Worm (Caenorhabditis elegans) whole organism, young adult: ENCODE results near the gene B0513.4.

Experiments
- B0019.2 ChIP-seq: fragments of 200-800 bp; sonication (Bioruptor generic); conservative IDR thresholded peaks from 2 replicates; pipeline ENCODE4 v1.3.6; 2022; ENCODE audit warnings: missing genetic modification reagents, missing genetic modification characterization, missing compliant biosample characterization
- C17E4.6 ChIP-seq: fragments of 200-800 bp; sonication (Bioruptor generic); IDR thresholded peaks from 2 replicates; pipeline ENCODE4 v1.3.6; 2022; ENCODE audit warnings: missing genetic modification reagents, missing genetic modification characterization, missing compliant biosample characterization
- F10E7.11 ChIP-seq: sonication (generic microtip); optimal IDR thresholded peaks from 2 replicates; lab custom pipeline; 2017; ENCODE audit warnings: mild to moderate bottlenecking, missing genetic modification characterization, moderate library complexity, missing compliant biosample characterization
- F22D6.2 ChIP-seq: sonication (generic microtip); optimal IDR thresholded peaks from 2 replicates; lab custom pipeline; 2016; ENCODE audit warnings: mild to moderate bottlenecking, missing genetic modification characterization, missing compliant biosample characterization
- F23B12.7 ChIP-seq: sonication (generic microtip); optimal IDR thresholded peaks from 2 replicates; lab custom pipeline; 2017; ENCODE audit warnings: missing genetic modification characterization, mild to moderate bottlenecking, missing compliant biosample characterization, antibody characterized with exemption, moderate library complexity; ENCODE audit not compliant: insufficient read depth
- F37B4.10 ChIP-seq: fragments of 200-800 bp; sonication (Bioruptor generic); IDR thresholded peaks from 2 replicates; pipeline ENCODE4 v1.3.6; 2022; ENCODE audit warnings: missing genetic modification characterization, missing compliant biosample characterization
- F55B11.4 ChIP-seq: sonication (generic microtip); optimal IDR thresholded peaks from 2 replicates; lab custom pipeline; 2016; ENCODE audit warnings: missing compliant biosample characterization, missing genetic modification characterization, borderline replicate concordance; ENCODE audit not compliant: insufficient read depth
- K12H6.12 ChIP-seq: fragments of 200-800 bp; sonication (Bioruptor generic); optimal IDR thresholded peaks from 2 replicates; lab custom pipeline; 2018; ENCODE audit warnings: mild to moderate bottlenecking, missing genetic modification characterization, missing compliant biosample characterization
- Y79H2A.3 ChIP-seq: fragments of 200-800 bp; sonication (Bioruptor generic); conservative IDR thresholded peaks from 2 replicates; pipeline ENCODE4 v1.3.6; 2022; ENCODE audit warnings: missing genetic modification reagents, missing genetic modification characterization, missing compliant biosample characterization
- ZK185.1 ChIP-seq: sonication (generic microtip); optimal IDR thresholded peaks from 2 replicates; lab custom pipeline; 2016; ENCODE audit warnings: mild to moderate bottlenecking, missing genetic modification characterization, missing compliant biosample characterization; ENCODE audit not compliant: poor library complexity, severe bottlenecking
- atf-7 ChIP-seq: sonication (generic microtip); optimal IDR thresholded peaks from 2 replicates; lab custom pipeline; 2017; ENCODE audit warnings: mild to moderate bottlenecking, missing genetic modification characterization, missing compliant biosample characterization
- attf-5 ChIP-seq: fragments of 200-800 bp; sonication (Bioruptor generic); optimal IDR thresholded peaks from 2 replicates; lab custom pipeline; 2018; ENCODE audit warnings: mild to moderate bottlenecking, missing genetic modification characterization, missing compliant biosample characterization
- bed-2 ChIP-seq: fragments of 200-800 bp; sonication (Bioruptor generic); IDR thresholded peaks from 2 replicates; pipeline ENCODE4 v1.3.6; 2022; ENCODE audit warnings: missing genetic modification reagents, missing genetic modification characterization, missing compliant biosample characterization
- cebp-1 ChIP-seq, 2 experiments: fragments of 200-800 bp in 1 of 2; sonication (Bioruptor generic) in 1 of 2; sonication (generic microtip) in 1 of 2; IDR thresholded peaks in 1 of 2; optimal IDR thresholded peaks in 1 of 2; 2 replicates each; pipeline versions ENCODE4 v1.3.6 to Lab custom; 2017 to 2022; ENCODE audit warnings: missing compliant biosample characterization in 2 of 2, missing genetic modification characterization in 2 of 2, mild to moderate bottlenecking in 1 of 2, missing genetic modification reagents in 1 of 2, moderate library complexity in 1 of 2
- ceh-58 ChIP-seq: fragments of 200-800 bp; sonication (Bioruptor generic); IDR thresholded peaks from 2 replicates; pipeline ENCODE4 v1.3.6; 2022; ENCODE audit warnings: missing genetic modification characterization, missing compliant biosample characterization
- ceh-79 ChIP-seq: sonication (generic microtip); optimal IDR thresholded peaks from 2 replicates; lab custom pipeline; 2017; ENCODE audit warnings: mild to moderate bottlenecking, missing genetic modification characterization, missing compliant biosample characterization
- ceh-91 ChIP-seq: fragments of 200-800 bp; sonication (Bioruptor generic); IDR thresholded peaks from 2 replicates; pipeline ENCODE4 v1.3.6; 2022; ENCODE audit warnings: missing genetic modification reagents, missing genetic modification characterization, missing compliant biosample characterization
- die-1 ChIP-seq: sonication (generic microtip); optimal IDR thresholded peaks from 2 replicates; lab custom pipeline; 2016; ENCODE audit warnings: missing genotype, mild to moderate bottlenecking, missing genetic modification characterization, missing compliant biosample characterization
- dox-1 ChIP-seq: fragments of 200-800 bp; sonication (Bioruptor generic); IDR thresholded peaks from 2 replicates; pipeline ENCODE4 v1.3.6; 2022; ENCODE audit warnings: missing genetic modification reagents, missing genetic modification characterization, missing compliant biosample characterization
- dpl-1 ChIP-seq: fragments of 150-350 bp; optimal IDR thresholded peaks from 2 replicates; lab custom pipeline; 2014; ENCODE audit warnings: missing biosample characterization, missing genetic modification reagents, missing genetic modification characterization
- ets-4 ChIP-seq: fragments of 200-800 bp; sonication (Bioruptor generic); optimal IDR thresholded peaks from 2 replicates; lab custom pipeline; 2018; ENCODE audit warnings: mild to moderate bottlenecking, missing genetic modification characterization, missing compliant biosample characterization
- lin-40 ChIP-seq: sonication (generic microtip); optimal IDR thresholded peaks from 2 replicates; lab custom pipeline; 2016; ENCODE audit warnings: missing genetic modification characterization, mild to moderate bottlenecking, missing compliant biosample characterization, missing genotype, missing genetic modification reagents
- lin-54 ChIP-seq: fragments of 200-800 bp; sonication (Bioruptor generic); optimal IDR thresholded peaks from 2 replicates; lab custom pipeline; 2018; ENCODE audit warnings: mild to moderate bottlenecking, missing genetic modification characterization, missing compliant biosample characterization
- madf-10 ChIP-seq: sonication (generic microtip); optimal IDR thresholded peaks from 2 replicates; lab custom pipeline; 2016; ENCODE audit warnings: mild to moderate bottlenecking, missing genetic modification characterization, missing compliant biosample characterization
- nhr-120 ChIP-seq: fragments of 200-800 bp; sonication (Bioruptor generic); IDR thresholded peaks from 2 replicates; pipeline ENCODE4 v1.3.6; 2022; ENCODE audit warnings: missing genetic modification characterization, missing compliant biosample characterization
- pbrm-1 ChIP-seq: fragments of 200-800 bp; sonication (Bioruptor generic); IDR thresholded peaks from 2 replicates; pipeline ENCODE4 v1.3.6; 2022; ENCODE audit warnings: missing genetic modification reagents, missing genetic modification characterization, missing compliant biosample characterization
- rec-8 ChIP-seq, 2 experiments: sonication (generic microtip); optimal IDR thresholded peaks; 2 replicates each; lab custom pipeline; 2016; ENCODE audit warnings: mild to moderate bottlenecking in 2 of 2, missing genetic modification characterization in 2 of 2, missing genetic modification reagents in 2 of 2, missing genotype in 2 of 2, missing biosample characterization in 1 of 2, missing compliant biosample characterization in 1 of 2, moderate library complexity in 1 of 2
- sea-2 ChIP-seq: fragments of 200-800 bp; sonication (Bioruptor generic); IDR thresholded peaks from 2 replicates; pipeline ENCODE4 v1.3.6; 2022; ENCODE audit warnings: missing genetic modification characterization, missing compliant biosample characterization
- snpc-4 ChIP-seq, 5 experiments: fragments of 150-350 bp in 1 of 5; sonication (generic microtip) in 4 of 5; optimal IDR thresholded peaks; 2 replicates each; lab custom pipeline; 2014 to 2018; ENCODE audit warnings: missing genetic modification characterization in 5 of 5, missing biosample characterization in 3 of 5, antibody characterized with exemption in 2 of 5, mild to moderate bottlenecking in 2 of 5, missing compliant biosample characterization in 2 of 5, missing genotype in 2 of 5, moderate library complexity in 2 of 5, missing genetic modification reagents in 1 of 5
- sptf-2 ChIP-seq: fragments of 200-800 bp; sonication (Bioruptor generic); optimal IDR thresholded peaks from 2 replicates; lab custom pipeline; 2018; ENCODE audit warnings: mild to moderate bottlenecking, missing genetic modification characterization, missing compliant biosample characterization
- tbp1 ChIP-seq: fragments of 200-800 bp; sonication (Bioruptor generic); optimal IDR thresholded peaks from 2 replicates; lab custom pipeline; 2018; ENCODE audit warnings: mild to moderate bottlenecking, missing genetic modification characterization, missing compliant biosample characterization
- tlf-1 ChIP-seq: fragments of 200-800 bp; sonication (Bioruptor generic); optimal IDR thresholded peaks from 2 replicates; lab custom pipeline; 2018; ENCODE audit warnings: mild to moderate bottlenecking, missing genetic modification characterization, missing compliant biosample characterization
- unc-130 ChIP-seq: sonication (generic microtip); optimal IDR thresholded peaks from 2 replicates; lab custom pipeline; 2016; ENCODE audit warnings: missing genetic modification reagents, missing genetic modification characterization, missing compliant biosample characterization
- ztf-6 ChIP-seq: fragments of 200-800 bp; sonication (Bioruptor generic); IDR thresholded peaks from 2 replicates; pipeline ENCODE4 v1.3.6; 2022; ENCODE audit warnings: missing genetic modification reagents, missing genetic modification characterization, missing compliant biosample characterization

B0513.4 gene

DNA sequence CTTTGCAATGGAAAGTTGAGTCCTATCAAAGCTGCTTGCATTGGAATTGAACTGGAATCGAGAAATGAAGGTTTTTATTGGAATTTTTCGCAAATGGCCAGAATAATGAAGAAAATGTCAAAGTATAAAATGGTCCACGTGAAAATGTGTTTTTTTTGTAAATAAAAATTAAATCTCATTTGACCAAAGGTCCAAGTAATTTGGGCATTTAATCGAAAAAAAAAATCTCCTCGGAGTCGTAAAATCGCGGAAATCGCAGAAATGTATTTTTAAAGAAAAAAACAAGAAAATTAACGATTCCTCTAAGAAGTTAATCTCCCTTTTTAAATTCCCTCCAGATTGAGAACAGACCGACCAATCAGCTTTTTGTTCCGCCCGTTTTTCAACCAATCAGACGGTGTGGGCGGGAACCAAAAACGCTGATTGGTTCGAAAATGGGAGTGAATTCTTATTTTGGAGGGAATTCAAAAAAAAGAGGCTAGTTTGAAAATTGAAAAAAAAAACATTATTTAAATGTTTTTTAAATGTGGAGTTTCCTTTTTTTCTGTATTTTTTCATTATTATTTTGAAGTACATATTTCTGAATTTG is 3.3 kb upstream of the B0513.4 start, which contains the start of gene prdh-1:
TSS of gene prdh-1 (minus strand) at position 51 of the 589 bp plus-strand sequence.
- no peak for TF ChIP-seq F22D6.2 (tag; lab: Kevin White, UChicago)
- no peak for TF ChIP-seq Y79H2A.3
- no peak for TF ChIP-seq ceh-79
- no peak for TF ChIP-seq sptf-2 (GFP tag; lab: Kevin White, UChicago)
- TF ChIP-seq lin-54 (GFP tag; lab: Kevin White, UChicago) = no peak
- TF ChIP-seq die-1 (tag; lab: Kevin White, UChicago) = no peak
- no peak for TF ChIP-seq ets-4 (GFP tag; lab: Kevin White, UChicago)
- TF ChIP-seq, all 124 proteins: peak for 0

DNA sequence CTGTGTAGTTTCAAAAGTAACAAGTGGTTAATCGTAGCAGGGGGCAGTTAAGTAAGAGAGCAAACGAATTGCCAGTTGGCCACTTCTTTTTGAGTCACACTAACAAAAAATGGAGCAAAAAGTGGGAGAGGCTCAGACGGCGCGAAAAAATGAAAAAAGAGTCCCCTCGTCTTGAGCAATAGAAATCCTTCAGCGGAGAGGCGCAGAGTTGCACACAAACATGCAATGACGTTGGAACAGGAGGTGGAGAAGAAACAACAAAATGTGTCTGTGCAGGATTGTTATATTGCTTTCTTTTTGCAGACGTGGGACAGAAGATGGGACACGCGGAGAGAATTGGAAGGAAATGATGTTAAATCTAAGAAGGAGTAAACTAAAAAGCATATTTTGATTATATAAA is 2.2 kb upstream of the B0513.4 start:
- peak; percentile 95 for TF ChIP-seq madf-10 (tag; lab: Kevin White, UChicago)
- TF ChIP-seq lin-54 (GFP tag; lab: Kevin White, UChicago) = no peak
- peak; percentile 2 for TF ChIP-seq K12H6.12 (tag; lab: Kevin White, UChicago)
- TF ChIP-seq cebp-1 (GFP tag; IDR thresholded peaks at IDR 0.05; lab: Robert Waterston, UW) = no peak
- TF ChIP-seq cebp-1 (tag; optimal IDR thresholded peaks at IDR 0.05; lab: Kevin White, UChicago) = peak; percentile 44
- TF ChIP-seq attf-5 (GFP tag; lab: Kevin White, UChicago) = peak; percentile 21
- TF ChIP-seq ZK185.1 (tag; lab: Kevin White, UChicago) = no peak

DNA sequence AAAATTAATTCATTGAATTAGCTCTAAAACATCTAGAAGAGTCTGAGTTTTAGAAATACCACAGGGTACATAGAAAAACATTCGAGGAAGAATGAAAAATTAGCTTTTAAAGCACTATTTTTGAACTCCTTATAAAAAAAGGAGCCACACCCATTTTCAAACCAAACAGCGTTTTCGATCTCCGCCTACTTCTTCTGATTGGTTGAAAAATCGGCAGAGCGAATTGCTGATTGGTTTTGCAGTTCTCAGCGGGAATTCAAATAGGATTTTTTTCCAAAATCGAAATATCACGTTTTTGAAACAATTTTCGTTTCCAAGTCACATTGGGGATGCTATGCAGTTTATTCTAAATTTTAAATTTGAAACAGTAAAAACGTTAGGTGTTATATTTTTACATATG is 1.8 kb upstream of the B0513.4 start:
- TF ChIP-seq B0019.2 (GFP tag; lab: Robert Waterston, UW) = no peak
- TF ChIP-seq lin-40 (tag; lab: Kevin White, UChicago) = no peak
- TF ChIP-seq tlf-1 (GFP tag; lab: Kevin White, UChicago) = no peak
- TF ChIP-seq F55B11.4 = no peak
- no peak for TF ChIP-seq F10E7.11
- TF ChIP-seq unc-130 = no peak
- TF ChIP-seq ztf-6 (GFP tag; lab: Robert Waterston, UW) = no peak
- no peak for TF ChIP-seq bed-2 (GFP tag; lab: Robert Waterston, UW)
- no peak for TF ChIP-seq ceh-58 (GFP tag; lab: Robert Waterston, UW)
- TF ChIP-seq F22D6.2 (tag; lab: Kevin White, UChicago) = no peak
- TF ChIP-seq rec-8 (tag; optimal IDR thresholded peaks at IDR 0.05; lab: Kevin White, UChicago) = no peak
- no peak for TF ChIP-seq ZK185.1 (tag; lab: Kevin White, UChicago)
- TF ChIP-seq ceh-91 (GFP tag; lab: Robert Waterston, UW) = no peak
- TF ChIP-seq snpc-4 (GFP tag; optimal IDR thresholded peaks at IDR 0.05; lab: Kevin White, UChicago) = no peak
- TF ChIP-seq snpc-4 (tag; optimal IDR thresholded peaks at IDR 0.05; lab: Kevin White, UChicago) = no peak
- TF ChIP-seq C17E4.6 (GFP tag; lab: Robert Waterston, UW) = no peak

DNA sequence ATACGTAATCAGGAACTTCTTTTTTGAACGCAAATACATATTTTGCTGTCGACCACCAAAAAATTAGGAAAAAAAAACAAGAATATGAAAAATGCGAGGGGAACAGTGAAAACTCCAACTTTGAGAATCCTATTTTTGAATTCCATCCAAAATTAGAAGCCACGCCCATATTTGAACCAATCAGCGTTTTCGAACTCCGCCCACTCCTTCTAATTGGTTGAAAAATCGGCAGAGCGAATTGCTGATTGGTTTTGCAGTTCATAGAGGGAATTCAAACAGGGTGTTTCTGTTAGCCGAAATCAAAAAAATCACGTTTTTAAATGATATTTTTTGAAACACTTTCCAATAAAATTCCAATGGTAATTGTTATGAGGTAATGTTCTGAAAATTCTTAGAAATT is 1.2 kb upstream of the B0513.4 start:
- TF ChIP-seq unc-130 (no peak), pbrm-1 (no peak), tlf-1 (GFP tag; lab: Kevin White, UChicago) (no peak), dpl-1 (GFP tag; lab: Kevin White, UChicago) (no peak), tbp1 (GFP tag; lab: Kevin White, UChicago) (no peak), attf-5 (GFP tag; lab: Kevin White, UChicago) (no peak), sea-2 (no peak), dox-1 (GFP tag; lab: Robert Waterston, UW) (no peak), ets-4 (GFP tag; lab: Kevin White, UChicago) (no peak), atf-7 (tag; lab: Kevin White, UChicago) (no peak), nhr-120 (GFP tag; lab: Robert Waterston, UW) (no peak), F23B12.7 (tag; lab: Kevin White, UChicago) (no peak), F37B4.10 (GFP tag; lab: Robert Waterston, UW) (no peak)
